Fruit fly (Drosophila melanogaster): Measurements from ENCODE around the gene CG15517.
A peak's percentile ranks its signal among the peaks of the same experiment; 100 is the strongest.

CG15517 gene

dm6 chr3R:29898588-29898987 is 5.0 kb downstream of the CG15517 start (continued):
- TF ChIP-seq topi (GFP tag; optimal IDR thresholded peaks at IDR 0.05) (no peak), fd85E (GFP tag; optimal IDR thresholded peaks at IDR 0.05) (no peak), Hr38 (GFP tag; optimal IDR thresholded peaks at IDR 0.05) (no peak), eg (GFP tag; IDR thresholded peaks at IDR 0.05) (peak; percentile 31; the same call in 1 of the 3 replicates)

- TF ChIP-seq ss (GFP tag; optimal IDR thresholded peaks at IDR 0.05), result no peak
- peak; percentile 34; the same call in 2 of the 3 replicates for TF ChIP-seq CG6163 (GFP tag; IDR thresholded peaks at IDR 0.05)
- TF ChIP-seq CG31627 (GFP tag; optimal IDR thresholded peaks at IDR 0.05), result no peak
- TF ChIP-seq acj6 (GFP tag; optimal IDR thresholded peaks at IDR 0.05), result no peak
- no peak for TF ChIP-seq Ets96B (tag; optimal IDR thresholded peaks at IDR 0.05)
- no peak for TF ChIP-seq fd59A (GFP tag; optimal IDR thresholded peaks at IDR 0.05)
- no peak for TF ChIP-seq CG6792 (GFP tag; optimal IDR thresholded peaks at IDR 0.05)
- peak in 1 of 2 experiments; percentile 25 for TF ChIP-seq salr (GFP tag; optimal IDR thresholded peaks at IDR 0.05)
- TF ChIP-seq topi (GFP tag; optimal IDR thresholded peaks at IDR 0.05), result no peak
- peak; percentile 72 for TF ChIP-seq CG11294 (GFP tag; IDR thresholded peaks at IDR 0.05)
- no peak for TF ChIP-seq esn (GFP tag; optimal IDR thresholded peaks at IDR 0.05)
- peak; percentile 80 for TF ChIP-seq Gug (GFP tag; IDR thresholded peaks at IDR 0.05)
- TF ChIP-seq CG8319 (GFP tag; optimal IDR thresholded peaks at IDR 0.05), result no peak
- peak; percentile 30 for TF ChIP-seq OdsH (GFP tag; optimal IDR thresholded peaks at IDR 0.05)
- peak; percentile 73 for TF ChIP-seq Eip78C (GFP tag)
- no peak for TF ChIP-seq Sox14 (GFP tag; optimal IDR thresholded peaks at IDR 0.05)
- peak; percentile 46 for TF ChIP-seq achi (GFP tag; optimal IDR thresholded peaks at IDR 0.05)
- TF ChIP-seq eg (GFP tag; IDR thresholded peaks at IDR 0.05), result peak; percentile 78
- no peak for TF ChIP-seq Sox102F (GFP tag; optimal IDR thresholded peaks at IDR 0.05)
- no peak for TF ChIP-seq CG1621 (tag; optimal IDR thresholded peaks at IDR 0.05)
- TF ChIP-seq vri (GFP tag; optimal IDR thresholded peaks at IDR 0.05), result no peak
- TF ChIP-seq CG6276 (GFP tag; optimal IDR thresholded peaks at IDR 0.05), result peak; percentile 56
- TF ChIP-seq Eip75B (GFP tag; optimal IDR thresholded peaks at IDR 0.05), result no peak
- TF ChIP-seq CG11902 (GFP tag; optimal IDR thresholded peaks at IDR 0.05), result no peak
- no peak for TF ChIP-seq CG16779 (tag; optimal IDR thresholded peaks at IDR 0.05)
- TF ChIP-seq svp (GFP tag), result no peak
- no peak for TF ChIP-seq fkh (GFP tag; optimal IDR thresholded peaks at IDR 0.05)
- TF ChIP-seq CG6854 (GFP tag; optimal IDR thresholded peaks at IDR 0.05), result no peak
- no peak for TF ChIP-seq Lpt (GFP tag; optimal IDR thresholded peaks at IDR 0.05)
- peak; percentile 83 for TF ChIP-seq CG8119 (GFP tag; IDR thresholded peaks at IDR 0.05)
- no peak for TF ChIP-seq CG10669 (GFP tag; optimal IDR thresholded peaks at IDR 0.05)
- no peak for TF ChIP-seq Hr39 (GFP tag; optimal IDR thresholded peaks at IDR 0.05)
- TF ChIP-seq Hr4 (GFP tag; optimal IDR thresholded peaks at IDR 0.05), result peak; percentile 79
- TF ChIP-seq lz (GFP tag; optimal IDR thresholded peaks at IDR 0.05), result no peak
- TF ChIP-seq CG15336 (GFP tag; IDR thresholded peaks at IDR 0.05), result peak; percentile 81
- no peak for TF ChIP-seq CG9139 (GFP tag; optimal IDR thresholded peaks at IDR 0.05)
- TF ChIP-seq CG6808 (GFP tag; optimal IDR thresholded peaks at IDR 0.05), result no peak
- TF ChIP-seq dsx (GFP tag; optimal IDR thresholded peaks at IDR 0.05; ENCODE audit: poor library complexity, severe bottlenecking), result no peak
- TF ChIP-seq Smox (GFP tag; optimal IDR thresholded peaks at IDR 0.05), result no peak
- TF ChIP-seq CG8632 (GFP tag; optimal IDR thresholded peaks at IDR 0.05), result no peak
- TF ChIP-seq CG34406 (GFP tag; optimal IDR thresholded peaks at IDR 0.05), result no peak
- TF ChIP-seq cyc (GFP tag; optimal IDR thresholded peaks at IDR 0.05), result no peak
- TF ChIP-seq Ets21C (GFP tag; optimal IDR thresholded peaks at IDR 0.05), result no peak
- no peak for TF ChIP-seq CG11762 (GFP tag; optimal IDR thresholded peaks at IDR 0.05; ENCODE audit: insufficient read depth)
- no peak for TF ChIP-seq Hr38 (GFP tag; optimal IDR thresholded peaks at IDR 0.05)
- peak; percentile 21 for TF ChIP-seq CG10631 (GFP tag; optimal IDR thresholded peaks at IDR 0.05)
- TF ChIP-seq CG3032 (tag; optimal IDR thresholded peaks at IDR 0.05), result no peak
- peak; percentile 60 for TF ChIP-seq CG32006 (GFP tag; optimal IDR thresholded peaks at IDR 0.05)
- no peak for TF ChIP-seq fd85E (GFP tag; optimal IDR thresholded peaks at IDR 0.05)
- TF ChIP-seq pdm3 (GFP tag; optimal IDR thresholded peaks at IDR 0.05), result peak; percentile 19
Observed at dm6 chr3R:29894393-29894792, 9.2 kb downstream of the CG15517 start.
